Worm (Caenorhabditis elegans) whole organism, L4 larva: Measurements from ENCODE around the gene srbc-19.

Experiments used
- dpl-1 ChIP-seq: fragments of 150-350 bp; optimal IDR thresholded peaks from 2 replicates; lab custom pipeline; 2014; ENCODE audit warnings: missing biosample characterization, missing genetic modification reagents, missing genetic modification characterization
- hif-1 ChIP-seq, 2 experiments: sonication (generic microtip); optimal IDR thresholded peaks; 2 replicates each; lab custom pipeline; 2016 to 2017; ENCODE audit warnings: missing compliant biosample characterization in 2 of 2, missing genetic modification characterization in 2 of 2, missing genetic modification reagents in 2 of 2, missing genotype in 2 of 2, mild to moderate bottlenecking in 1 of 2
- lin-15B ChIP-seq: fragments of 150-350 bp; sonication (generic microtip); optimal IDR thresholded peaks from 3 replicates; lab custom pipeline; 2014; ENCODE audit warnings: missing biosample characterization, missing genetic modification characterization
- nhr-11 ChIP-seq: fragments of 150-350 bp; optimal IDR thresholded peaks from 2 replicates; lab custom pipeline; 2014; ENCODE audit warnings: missing biosample characterization, missing genetic modification characterization
- nhr-237 ChIP-seq: sonication (generic microtip); optimal IDR thresholded peaks from 2 replicates; lab custom pipeline; 2017; ENCODE audit warnings: missing biosample characterization, missing genetic modification characterization
- nhr-77 ChIP-seq: fragments of 150-350 bp; optimal IDR thresholded peaks from 2 replicates; lab custom pipeline; 2014; ENCODE audit warnings: missing biosample characterization, missing genetic modification characterization
- skn-1 ChIP-seq: fragments of 150-350 bp; optimal IDR thresholded peaks from 2 replicates; lab custom pipeline; 2014; ENCODE audit warnings: missing biosample characterization, missing genetic modification characterization
- snpc-4 ChIP-seq: fragments of 150-350 bp; optimal IDR thresholded peaks from 2 replicates; lab custom pipeline; 2014; ENCODE audit warnings: missing biosample characterization, missing genetic modification characterization

ce11 chrV:2133512-2133911 lies 33.1 kb downstream of the srbc-19 start:
- TF ChIP-seq nhr-237 (tag; lab: Kevin White, UChicago) (no peak), skn-1 (tag; lab: Kevin White, UChicago) (no peak), snpc-4 (tag; lab: Kevin White, UChicago) (no peak), nhr-11 (tag; lab: Kevin White, UChicago) (peak; percentile 49), hif-1 (tag; optimal IDR thresholded peaks at IDR 0.05; lab: Kevin White, UChicago) (peak in 1 of 2 experiments; percentile 76), nhr-77 (tag; lab: Kevin White, UChicago) (peak; percentile 1), dpl-1 (GFP tag; lab: Kevin White, UChicago) (peak; percentile 28), lin-15B (tag; lab: Kevin White, UChicago) (no peak)
